Worm (Caenorhabditis elegans) whole organism, L3 larva: ENCODE data around the gene W06F12.2.

Source experiments
- ZK546.5 ChIP-seq: sonication (generic microtip); optimal IDR thresholded peaks from 2 replicates; lab custom pipeline; 2017; ENCODE audit warnings: missing biosample characterization, missing genetic modification characterization
- ceh-82 ChIP-seq: fragments of 150-350 bp; optimal IDR thresholded peaks from 2 replicates; lab custom pipeline; 2014; ENCODE audit warnings: missing biosample characterization, missing genetic modification characterization
- hmg-11 ChIP-seq: sonication (generic microtip); optimal IDR thresholded peaks from 2 replicates; lab custom pipeline; 2016; ENCODE audit warnings: missing genetic modification characterization, missing compliant biosample characterization
- lin-39 ChIP-seq: fragments of 150-350 bp; optimal IDR thresholded peaks from 2 replicates; lab custom pipeline; 2018; ENCODE audit warnings: missing biosample characterization, missing genetic modification reagents, missing genetic modification characterization
- nfya-1 ChIP-seq: sonication (generic microtip); optimal IDR thresholded peaks from 2 replicates; lab custom pipeline; 2017; ENCODE audit warnings: missing genetic modification characterization, mild to moderate bottlenecking, missing compliant biosample characterization, antibody characterized with exemption, moderate library complexity; ENCODE audit not compliant: insufficient read depth
- nhr-23 ChIP-seq: fragments of 150-350 bp; optimal IDR thresholded peaks from 2 replicates; lab custom pipeline; 2014; ENCODE audit warnings: missing biosample characterization, missing genetic modification reagents, missing genetic modification characterization
- snpc-4 ChIP-seq: fragments of 150-350 bp; optimal IDR thresholded peaks from 2 replicates; lab custom pipeline; 2014; ENCODE audit warnings: missing biosample characterization, missing genetic modification characterization
- zag-1 ChIP-seq: fragments of 150-350 bp; optimal IDR thresholded peaks from 2 replicates; lab custom pipeline; 2014; ENCODE audit warnings: missing biosample characterization, missing genetic modification characterization
- ztf-11 ChIP-seq: fragments of 150-350 bp; optimal IDR thresholded peaks from 2 replicates; lab custom pipeline; 2014; ENCODE audit warnings: missing biosample characterization, missing genetic modification characterization

- TF ChIP-seq zag-1 (tag; lab: Kevin White, UChicago) (no peak), snpc-4 (tag; lab: Kevin White, UChicago) (no peak), hmg-11 (tag; lab: Kevin White, UChicago) (no peak), ceh-82 (no peak), nfya-1 (tag; lab: Kevin White, UChicago) (no peak), lin-39 (no peak), ztf-11 (tag; lab: Kevin White, UChicago) (no peak), nhr-23 (tag; lab: Kevin White, UChicago) (no peak), ZK546.5 (tag; lab: Kevin White, UChicago) (no peak)
Measured at ce11 chrIII:13684236-13684635, 47.3 kb downstream of the W06F12.2 start.
